Fruit fly (Drosophila melanogaster): ENCODE results near the gene Asciz.

Asciz gene

dm6 chr3L:3197464-3197863 is 31.4 kb upstream of the Asciz start, which contains the start of gene CG14966 (continued):
- TF ChIP-seq vvl (GFP tag; IDR thresholded peaks at IDR 0.05) (peak; percentile 40; the same call in 1 of the 2 replicates), CG2129 (GFP tag; IDR thresholded peaks at IDR 0.05; ENCODE audit: partially characterized antibody) (peak; percentile 80), CG32532 (GFP tag; IDR thresholded peaks at IDR 0.05) (peak; percentile 68), BEAF-32 (GFP tag; optimal IDR thresholded peaks at IDR 0.05) (peak; percentile 90), Usf (GFP tag; optimal IDR thresholded peaks at IDR 0.05) (no peak), mld (GFP tag; IDR thresholded peaks at IDR 0.05; ENCODE audit: partially characterized antibody) (peak; percentile 78; the same call in 2 of the 3 replicates), CG18764 (GFP tag; optimal IDR thresholded peaks at IDR 0.05) (no peak), crp (GFP tag; optimal IDR thresholded peaks at IDR 0.05) (peak; percentile 84 to 98), CG9727 (GFP tag; optimal IDR thresholded peaks at IDR 0.05) (no peak), mirr (GFP tag; optimal IDR thresholded peaks at IDR 0.05) (peak; percentile 30), al (GFP tag; IDR thresholded peaks at IDR 0.05) (no peak), CG12155 (GFP tag; optimal IDR thresholded peaks at IDR 0.05) (peak; percentile 32), CG4328 (GFP tag; optimal IDR thresholded peaks at IDR 0.05) (no peak), Scr (GFP tag; IDR thresholded peaks at IDR 0.05; ENCODE audit: partially characterized antibody) (peak; percentile 89), Med (GFP tag) (peak; percentile 89), Elba2 (GFP tag; optimal IDR thresholded peaks at IDR 0.05) (no peak), emc (GFP tag; optimal IDR thresholded peaks at IDR 0.05) (no peak), Rx (GFP tag; IDR thresholded peaks at IDR 0.05) (no peak), zfh2 (GFP tag; optimal IDR thresholded peaks at IDR 0.05) (peak; percentile 22), CG7357 (GFP tag; IDR thresholded peaks at IDR 0.05) (no peak), CG2712 (tag; optimal IDR thresholded peaks at IDR 0.05) (peak; percentile 44), CG2202 (tag; optimal IDR thresholded peaks at IDR 0.05) (no peak), Optix (GFP tag; IDR thresholded peaks at IDR 0.05) (no peak), ERR (GFP tag; optimal IDR thresholded peaks at IDR 0.05) (peak; percentile 25), Spps (tag; optimal IDR thresholded peaks at IDR 0.05) (no peak), CG15269 (tag; optimal IDR thresholded peaks at IDR 0.05) (peak; percentile 12), bab2 (GFP tag; optimal IDR thresholded peaks at IDR 0.05) (peak; percentile 10), CHES-1-like (GFP tag; optimal IDR thresholded peaks at IDR 0.05) (peak; percentile 70), Opbp (GFP tag; IDR thresholded peaks at IDR 0.05; ENCODE audit: partially characterized antibody) (peak; percentile 87), CG12236 (GFP tag; optimal IDR thresholded peaks at IDR 0.05) (no peak), slou (GFP tag; optimal IDR thresholded peaks at IDR 0.05) (no peak), trem (tag; optimal IDR thresholded peaks at IDR 0.05) (peak; percentile 76), jumu (GFP tag; optimal IDR thresholded peaks at IDR 0.05) (peak; percentile 9), CG15479 (GFP tag; optimal IDR thresholded peaks at IDR 0.05) (no peak), dpn (GFP tag; optimal IDR thresholded peaks at IDR 0.05) (peak; percentile 20 to 48), CG1602 (GFP tag; optimal IDR thresholded peaks at IDR 0.05) (no peak), psq (GFP tag; optimal IDR thresholded peaks at IDR 0.05) (no peak), CG7987 (GFP tag; optimal IDR thresholded peaks at IDR 0.05) (peak; percentile 2), corto (GFP tag; optimal IDR thresholded peaks at IDR 0.05) (no peak), CG7786 (GFP tag; optimal IDR thresholded peaks at IDR 0.05) (peak; percentile 0), NK7.1 (GFP tag; optimal IDR thresholded peaks at IDR 0.05) (no peak), inv (GFP tag; IDR thresholded peaks at IDR 0.05; ENCODE audit: partially characterized antibody) (peak; percentile 78), CG8359 (GFP tag; optimal IDR thresholded peaks at IDR 0.05; ENCODE audit: borderline replicate concordance) (no peak), Sry-δ (GFP tag; optimal IDR thresholded peaks at IDR 0.05) (peak; percentile 96), Hr78 (GFP tag; optimal IDR thresholded peaks at IDR 0.05) (no peak), Oli (tag; optimal IDR thresholded peaks at IDR 0.05) (no peak), sens (GFP tag) (peak; percentile 88), Chrac-16 (GFP tag; optimal IDR thresholded peaks at IDR 0.05) (peak; percentile 4), CG11456 (GFP tag; IDR thresholded peaks at IDR 0.05) (no peak), gem (tag; optimal IDR thresholded peaks at IDR 0.05) (peak; percentile 33), ase (GFP tag; IDR thresholded peaks at IDR 0.05) (no peak)
